Fruit fly (Drosophila melanogaster) whole organism, wandering third instar larva: Measurements from ENCODE around the gene Ip259.

ENCODE experiments used
- CG9705 ChIP-seq: fragments of 200-800 bp; sonication (Bioruptor generic); optimal IDR thresholded peaks from 2 replicates; lab custom pipeline; 2018; ENCODE audit warnings: missing biosample characterization, mild to moderate bottlenecking, missing genetic modification characterization
- CrebA ChIP-seq: fragments of 200-800 bp; sonication (Bioruptor generic); optimal IDR thresholded peaks from 2 replicates; lab custom pipeline; 2016; ENCODE audit warnings: missing biosample characterization, mild to moderate bottlenecking, missing genetic modification characterization, borderline replicate concordance
- Hr78 ChIP-seq: fragments of >200 bp; optimal IDR thresholded peaks from 2 replicates; lab custom pipeline; 2017; ENCODE audit warnings: missing biosample characterization, missing genetic modification characterization
- Myc ChIP-seq: fragments of >200 bp; optimal IDR thresholded peaks from 2 replicates; lab custom pipeline; 2017
- psq ChIP-seq: fragments of 200-800 bp; sonication (Bioruptor generic); optimal IDR thresholded peaks from 3 replicates; lab custom pipeline; 2017; ENCODE audit warnings: missing biosample characterization, mild to moderate bottlenecking, missing genetic modification characterization, moderate library complexity

dm6 chr2L:10437317-10437716 lies 29.2 kb downstream of the Ip259 start, which contains the start of gene STUB1:
- TF ChIP-seq Myc (lab: Kevin White, UChicago) (no peak), psq (GFP tag; lab: Kevin White, UChicago) (no peak), CG9705 (GFP tag; lab: Kevin White, UChicago) (no peak), Hr78 (no peak), CrebA (GFP tag; lab: Kevin White, UChicago) (no peak)
